Fruit fly (Drosophila melanogaster) S2 (cell line): Measurements from ENCODE around the gene CG13601.

Experiments used
- CG8478 ChIP-seq: fragments of >200 bp; optimal IDR thresholded peaks from 2 replicates; lab custom pipeline; 2018
- CTCF ChIP-seq, 2 experiments: fragments of >200 bp; optimal IDR thresholded peaks; 2 replicates each; lab custom pipeline; 2018

DNA sequence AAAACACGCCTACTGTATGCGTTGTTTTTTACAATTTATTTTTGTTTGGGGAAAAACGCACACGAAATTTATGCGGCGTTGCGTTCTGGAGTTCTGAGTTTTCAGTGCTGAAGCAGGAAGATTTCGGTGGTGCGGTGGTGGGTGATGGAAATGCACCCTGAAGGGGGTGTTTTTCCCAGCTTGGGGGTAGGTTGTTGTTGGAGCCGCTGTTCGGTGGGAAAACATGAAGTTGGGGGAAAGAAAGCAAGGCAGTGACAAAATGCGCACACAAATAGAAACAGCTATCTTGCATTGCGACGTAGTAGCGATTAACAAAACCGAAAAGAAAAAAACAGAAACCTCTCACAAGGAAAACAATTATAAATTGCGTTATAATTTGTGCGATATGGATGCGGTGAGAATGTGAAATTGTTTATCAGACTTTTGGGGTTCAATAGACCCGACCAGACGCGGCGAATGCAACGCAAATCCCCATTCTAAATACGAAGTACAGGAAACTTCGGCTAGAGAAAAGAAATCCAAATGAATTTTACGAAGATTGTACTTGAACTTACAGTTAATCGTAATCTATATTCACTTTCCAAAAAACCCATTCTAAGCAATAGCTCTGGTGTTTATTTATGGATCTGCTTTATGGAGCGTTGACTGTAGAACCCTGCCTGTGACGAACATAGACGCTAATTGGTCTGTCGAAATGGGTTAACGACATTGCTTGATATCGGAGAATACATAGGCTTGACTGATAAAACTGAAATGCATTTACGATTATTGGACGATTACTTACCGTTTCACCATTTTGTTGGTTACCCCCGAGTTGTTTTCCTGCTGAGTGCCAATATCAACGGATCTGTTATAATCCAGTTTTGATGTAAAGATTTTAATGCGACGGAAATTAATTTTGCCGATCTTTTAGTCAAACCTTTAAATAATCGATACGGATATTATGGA lies 38.9 kb downstream of the CG13601 start:
- TF ChIP-seq CG8478 (no peak), CTCF (optimal IDR thresholded peaks at IDR 0.05; lab: Kevin White, UChicago) (no peak)
